Worm (Caenorhabditis elegans) whole organism, mixed stage, embryonic: ENCODE data around the gene cnc-2.

Source experiments
- ces-1 ChIP-seq: fragments of 150-350 bp; optimal IDR thresholded peaks from 2 replicates; lab custom pipeline; 2014; ENCODE audit warnings: missing biosample characterization, missing genetic modification reagents, missing genetic modification characterization
- lin-13 ChIP-seq: fragments of 150-350 bp; optimal IDR thresholded peaks from 2 replicates; lab custom pipeline; 2014; ENCODE audit warnings: missing biosample characterization, missing genetic modification characterization
- nhr-28 ChIP-seq: fragments of 150-350 bp; optimal IDR thresholded peaks from 2 replicates; lab custom pipeline; 2014; ENCODE audit warnings: missing biosample characterization, missing genetic modification characterization
- pha-4 ChIP-seq: fragments of 150-350 bp; optimal IDR thresholded peaks from 2 replicates; lab custom pipeline; 2018; ENCODE audit warnings: missing biosample characterization, missing genetic modification reagents, missing genetic modification characterization

ce11 chrV:1423338-1423737 lies 26.6 kb downstream of the cnc-2 start:
- TF ChIP-seq pha-4 (no peak), nhr-28 (tag; lab: Kevin White, UChicago) (no peak), lin-13 (tag; lab: Kevin White, UChicago) (no peak), ces-1 (GFP tag; lab: Kevin White, UChicago) (no peak)
